Fruit fly (Drosophila melanogaster) whole organism, embryonic: ENCODE results near the gene COX7AL.

Source experiments
- B-H2 ChIP-seq: fragments of 200-800 bp; sonication (Bioruptor generic); optimal IDR thresholded peaks from 2 replicates; lab custom pipeline; 2018; ENCODE audit warnings: missing biosample characterization, mild to moderate bottlenecking, missing genetic modification characterization
- CG10274 ChIP-seq: fragments of 200-800 bp; sonication (Bioruptor generic); optimal IDR thresholded peaks from 3 replicates; lab custom pipeline; 2017; ENCODE audit warnings: missing biosample characterization, mild to moderate bottlenecking, missing genetic modification characterization
- CG11247 ChIP-seq: fragments of 200-800 bp; sonication (Bioruptor generic); IDR thresholded peaks from 2 replicates; pipeline ENCODE4 v1.3.6; 2022; ENCODE audit warnings: missing biosample characterization, missing genetic modification characterization
- CG12155 ChIP-seq: fragments of 200-800 bp; sonication (Bioruptor generic); optimal IDR thresholded peaks from 3 replicates; lab custom pipeline; 2016; ENCODE audit warnings: missing biosample characterization, missing genetic modification characterization
- CG14965 ChIP-seq: fragments of 200-800 bp; sonication (Bioruptor generic); optimal IDR thresholded peaks from 2 replicates; lab custom pipeline; 2016; ENCODE audit warnings: missing biosample characterization, missing genetic modification characterization, borderline replicate concordance
- CG15601 ChIP-seq: fragments of 200-800 bp; sonication (Bioruptor generic); optimal IDR thresholded peaks from 3 replicates; lab custom pipeline; 2019; ENCODE audit warnings: missing biosample characterization, mild to moderate bottlenecking, missing genetic modification characterization, moderate library complexity
- CG1603 ChIP-seq: fragments of 200-800 bp; sonication (Bioruptor generic); optimal IDR thresholded peaks from 2 replicates; lab custom pipeline; 2019; ENCODE audit warnings: missing biosample characterization, mild to moderate bottlenecking, missing genetic modification characterization, moderate library complexity
- CG1647 ChIP-seq: fragments of 200-800 bp; sonication (Bioruptor generic); optimal IDR thresholded peaks from 3 replicates; lab custom pipeline; 2016; ENCODE audit warnings: missing biosample characterization, missing genetic modification characterization
- CG34224 ChIP-seq: fragments of 200-800 bp; sonication (Bioruptor generic); IDR thresholded peaks from 3 replicates; pipeline ENCODE4 v1.3.6; 2022; ENCODE audit warnings: missing biosample characterization, missing genetic modification characterization; ENCODE audit not compliant: partially characterized antibody
- CG3995 ChIP-seq: fragments of 200-800 bp; sonication (Bioruptor generic); optimal IDR thresholded peaks from 3 replicates; lab custom pipeline; 2016; ENCODE audit warnings: missing biosample characterization, missing genetic modification characterization
- CG4854 ChIP-seq: fragments of 200-800 bp; sonication (Bioruptor generic); optimal IDR thresholded peaks from 2 replicates; lab custom pipeline; 2016; ENCODE audit warnings: missing biosample characterization, missing genetic modification characterization, inconsistent platforms
- CG6689 ChIP-seq: fragments of 200-800 bp; sonication (Bioruptor generic); IDR thresholded peaks from 2 replicates; pipeline ENCODE4 v1.3.6; 2022; ENCODE audit warnings: missing biosample characterization, missing genetic modification characterization
- CG7839 ChIP-seq: fragments of 200-800 bp; sonication (Bioruptor generic); optimal IDR thresholded peaks from 3 replicates; lab custom pipeline; 2018; ENCODE audit warnings: missing biosample characterization, mild to moderate bottlenecking, missing genetic modification characterization, moderate library complexity
- CG8089 ChIP-seq: fragments of 200-800 bp; sonication (Bioruptor generic); optimal IDR thresholded peaks from 3 replicates; lab custom pipeline; 2016; ENCODE audit warnings: missing biosample characterization, missing genetic modification characterization
- CG9797 ChIP-seq: fragments of 200-800 bp; sonication (Bioruptor generic); optimal IDR thresholded peaks from 3 replicates; lab custom pipeline; 2018; ENCODE audit warnings: missing biosample characterization, mild to moderate bottlenecking, missing genetic modification characterization
- CkIIα-i1 ChIP-seq: fragments of 200-800 bp; sonication (Bioruptor generic); IDR thresholded peaks from 2 replicates; pipeline ENCODE4 v1.3.6; 2022; ENCODE audit warnings: missing biosample characterization, missing genetic modification characterization
- Dll ChIP-seq: fragments of 200-800 bp; sonication (Bioruptor generic); IDR thresholded peaks from 4 replicates; pipeline ENCODE4 v1.3.6; 2022; ENCODE audit warnings: missing biosample characterization, missing genetic modification characterization; ENCODE audit not compliant: partially characterized antibody
- Dp ChIP-seq: fragments of 200-800 bp; sonication (Bioruptor generic); optimal IDR thresholded peaks from 2 replicates; lab custom pipeline; 2018; ENCODE audit warnings: missing biosample characterization, mild to moderate bottlenecking, missing genetic modification characterization, moderate library complexity
- E2f2 ChIP-seq: fragments of 200-800 bp; sonication (Bioruptor generic); IDR thresholded peaks from 2 replicates; pipeline ENCODE4 v1.3.6; 2022; ENCODE audit warnings: missing biosample characterization, missing genetic modification characterization
- HLH54F ChIP-seq: fragments of 200-800 bp; sonication (Bioruptor generic); optimal IDR thresholded peaks from 3 replicates; lab custom pipeline; 2016; ENCODE audit warnings: missing biosample characterization, missing genetic modification characterization
- HmgD ChIP-seq: fragments of 200-800 bp; sonication (Bioruptor generic); optimal IDR thresholded peaks from 3 replicates; lab custom pipeline; 2016; ENCODE audit warnings: missing biosample characterization, missing genetic modification characterization
- Jarid2 ChIP-seq: fragments of 200-800 bp; sonication (Bioruptor generic); optimal IDR thresholded peaks from 3 replicates; lab custom pipeline; 2017; ENCODE audit warnings: mild to moderate bottlenecking, missing biosample characterization, missing genetic modification reagents, missing genetic modification characterization
- Max ChIP-seq: fragments of 200-800 bp; sonication (Bioruptor generic); optimal IDR thresholded peaks from 2 replicates; lab custom pipeline; 2016; ENCODE audit warnings: missing biosample characterization, mild to moderate bottlenecking, missing genetic modification characterization
- Myb ChIP-seq: fragments of 200-800 bp; sonication (Bioruptor generic); optimal IDR thresholded peaks from 2 replicates; lab custom pipeline; 2016; ENCODE audit warnings: missing biosample characterization, missing genetic modification characterization
- PHDP ChIP-seq: fragments of 200-800 bp; sonication (Bioruptor generic); optimal IDR thresholded peaks from 3 replicates; lab custom pipeline; 2018; ENCODE audit warnings: missing biosample characterization, mild to moderate bottlenecking, missing genetic modification characterization, moderate library complexity
- Rfx ChIP-seq: fragments of 200-800 bp; sonication (Bioruptor generic); IDR thresholded peaks from 2 replicates; pipeline ENCODE4 v1.3.6; 2022; ENCODE audit warnings: missing biosample characterization, missing genetic modification characterization
- Rx ChIP-seq: fragments of 200-800 bp; sonication (Bioruptor generic); IDR thresholded peaks from 2 replicates; pipeline ENCODE4 v1.3.6; 2022; ENCODE audit warnings: missing biosample characterization, missing genetic modification characterization
- Tbp ChIP-seq: fragments of >200 bp; optimal IDR thresholded peaks from 2 replicates; lab custom pipeline; 2018; ENCODE audit warnings: missing biosample characterization, missing genetic modification characterization
- ab ChIP-seq: fragments of 200-800 bp; sonication (Bioruptor generic); optimal IDR thresholded peaks from 2 replicates; lab custom pipeline; 2016; ENCODE audit warnings: missing biosample characterization, missing genetic modification characterization
- az2 ChIP-seq: fragments of 200-800 bp; sonication (Bioruptor generic); optimal IDR thresholded peaks from 3 replicates; lab custom pipeline; 2016; ENCODE audit warnings: missing biosample characterization, missing genetic modification characterization
- caup ChIP-seq: fragments of 200-800 bp; sonication (Bioruptor generic); optimal IDR thresholded peaks from 3 replicates; lab custom pipeline; 2017; ENCODE audit warnings: missing biosample characterization, mild to moderate bottlenecking, missing genetic modification characterization, moderate library complexity; ENCODE audit not compliant: severe bottlenecking
- chinmo ChIP-seq: fragments of 200-800 bp; sonication (Bioruptor generic); IDR thresholded peaks from 4 replicates; pipeline ENCODE4 v1.3.6; 2022; ENCODE audit warnings: missing biosample characterization, missing genetic modification characterization; ENCODE audit not compliant: partially characterized antibody
- chn ChIP-seq: fragments of 200-800 bp; sonication (Bioruptor generic); optimal IDR thresholded peaks from 2 replicates; lab custom pipeline; 2016; ENCODE audit warnings: missing biosample characterization, missing genetic modification characterization
- crp ChIP-seq, 2 experiments: fragments of 200-800 bp; sonication (Bioruptor generic); optimal IDR thresholded peaks; 2 replicates in 1 of 2; 3 replicates in 1 of 2; lab custom pipeline; 2017; ENCODE audit warnings: missing biosample characterization in 2 of 2, missing genetic modification characterization in 2 of 2, mild to moderate bottlenecking in 1 of 2, moderate library complexity in 1 of 2
- hkb ChIP-seq, 2 experiments: fragments of 200-800 bp in 1 of 2; fragments of >200 bp in 1 of 2; sonication (Bioruptor generic) in 1 of 2; IDR thresholded peaks in 1 of 2; optimal IDR thresholded peaks in 1 of 2; 2 replicates each; pipeline versions ENCODE4 v1.3.6 to Lab custom; 2017 to 2022; ENCODE audit warnings: missing biosample characterization in 1 of 2, missing genetic modification characterization in 1 of 2
- hth ChIP-seq: fragments of >200 bp; optimal IDR thresholded peaks from 2 replicates; lab custom pipeline; 2017; ENCODE audit warnings: inconsistent platforms
- lov ChIP-seq, 2 experiments: fragments of 200-800 bp in 1 of 2; fragments of >200 bp in 1 of 2; sonication (Bioruptor generic) in 1 of 2; IDR thresholded peaks in 1 of 2; optimal IDR thresholded peaks in 1 of 2; 2 replicates in 1 of 2; 3 replicates in 1 of 2; pipeline versions ENCODE4 v1.3.6 to Lab custom; 2017 to 2022; ENCODE audit warnings: missing biosample characterization in 1 of 2, missing genetic modification characterization in 1 of 2
- maf-S ChIP-seq: fragments of 200-800 bp; sonication (Bioruptor generic); optimal IDR thresholded peaks from 2 replicates; lab custom pipeline; 2016; ENCODE audit warnings: missing biosample characterization, missing genetic modification characterization
- nerfin-2 ChIP-seq: fragments of 200-800 bp; sonication (Bioruptor generic); IDR thresholded peaks from 2 replicates; pipeline ENCODE4 v1.3.6; 2022; ENCODE audit warnings: missing biosample characterization, missing genetic modification characterization; ENCODE audit not compliant: partially characterized antibody
- pita ChIP-seq: fragments of 200-800 bp; sonication (Bioruptor generic); optimal IDR thresholded peaks from 2 replicates; lab custom pipeline; 2017; ENCODE audit warnings: missing biosample characterization, mild to moderate bottlenecking, missing genetic modification characterization
- pum ChIP-seq: fragments of 200-800 bp; sonication (Bioruptor generic); optimal IDR thresholded peaks from 2 replicates; lab custom pipeline; 2016; ENCODE audit warnings: missing biosample characterization, missing genetic modification characterization
- row ChIP-seq: fragments of 200-800 bp; sonication (Bioruptor generic); IDR thresholded peaks from 3 replicates; pipeline ENCODE4 v1.3.6; 2022; ENCODE audit warnings: missing biosample characterization, missing genetic modification characterization
- run ChIP-seq: fragments of 200-800 bp; sonication (Bioruptor generic); optimal IDR thresholded peaks from 3 replicates; lab custom pipeline; 2018; ENCODE audit warnings: missing biosample characterization, mild to moderate bottlenecking, missing genetic modification characterization
- slou ChIP-seq: fragments of 200-800 bp; sonication (Bioruptor generic); optimal IDR thresholded peaks from 3 replicates; lab custom pipeline; 2016; ENCODE audit warnings: missing biosample characterization, missing genetic modification characterization
- sna ChIP-seq: fragments of 200-800 bp; sonication (Bioruptor generic); IDR thresholded peaks from 2 replicates; pipeline ENCODE4 v1.3.6; 2022; ENCODE audit warnings: missing biosample characterization, missing genetic modification characterization; ENCODE audit not compliant: partially characterized antibody
- so ChIP-seq: fragments of 200-800 bp; sonication (Bioruptor generic); IDR thresholded peaks from 3 replicates; pipeline ENCODE4 v1.3.6; 2022; ENCODE audit warnings: missing biosample characterization, missing genetic modification characterization
- stc ChIP-seq: fragments of 200-800 bp; sonication (Bioruptor generic); IDR thresholded peaks from 2 replicates; pipeline ENCODE4 v1.3.6; 2022; ENCODE audit warnings: missing biosample characterization, missing genetic modification characterization
- stwl ChIP-seq: fragments of 200-800 bp; sonication (Bioruptor generic); optimal IDR thresholded peaks from 3 replicates; lab custom pipeline; 2018; ENCODE audit warnings: missing biosample characterization, mild to moderate bottlenecking, missing genetic modification characterization, moderate library complexity
- unc-4 ChIP-seq: fragments of 200-800 bp; sonication (Bioruptor generic); IDR thresholded peaks from 2 replicates; pipeline ENCODE4 v1.3.6; 2022; ENCODE audit warnings: missing biosample characterization, missing genetic modification characterization; ENCODE audit not compliant: partially characterized antibody

The COX7AL gene

DNA sequence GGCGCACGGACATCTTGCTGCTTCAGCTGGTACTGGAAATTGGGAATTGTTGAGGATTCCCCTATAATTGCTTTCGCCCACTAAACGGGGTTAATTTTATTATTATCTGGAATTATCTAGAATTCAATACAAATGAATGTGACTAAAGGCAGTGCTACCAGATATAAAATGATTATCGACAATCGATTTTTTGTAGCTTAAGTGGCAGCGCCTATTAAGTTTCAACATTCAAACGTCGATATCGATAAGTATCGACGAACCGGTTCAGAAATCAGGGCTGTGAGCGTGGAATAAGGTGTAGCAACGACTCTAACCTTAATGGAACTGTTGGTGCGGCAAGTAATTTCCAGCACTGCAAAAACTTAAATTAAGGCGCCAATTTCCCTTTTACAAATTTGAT lies 38.4 kb upstream of the COX7AL start, which contains the start of gene Sgt1 (continued):
- peak; percentile 10 for TF ChIP-seq ab
- peak; percentile 78 for TF ChIP-seq unc-4 (GFP tag; lab: Robert Waterston, UW)
- TF ChIP-seq Dll = peak; percentile 85
- TF ChIP-seq az2 (GFP tag; lab: Kevin White, UChicago) = no peak
- no peak for TF ChIP-seq hkb (optimal IDR thresholded peaks at IDR 0.05; lab: Kevin White, UChicago)
- TF ChIP-seq hkb (GFP tag; IDR thresholded peaks at IDR 0.05; lab: Robert Waterston, UW) = no peak
- TF ChIP-seq pita (GFP tag; lab: Kevin White, UChicago) = peak; percentile 85
- TF ChIP-seq stc (GFP tag; lab: Robert Waterston, UW) = no peak
- TF ChIP-seq stwl (tag; lab: Kevin White, UChicago) = peak; percentile 96
- TF ChIP-seq PHDP (tag; lab: Kevin White, UChicago) = peak; percentile 6
- peak; percentile 52 for TF ChIP-seq maf-S (GFP tag; lab: Kevin White, UChicago)
- TF ChIP-seq HmgD (GFP tag; lab: Kevin White, UChicago) = peak; percentile 81
- no peak for TF ChIP-seq CG1647
- TF ChIP-seq CG14965 (GFP tag; lab: Kevin White, UChicago) = no peak
- TF ChIP-seq caup (GFP tag; lab: Kevin White, UChicago) = peak; percentile 16
- peak; percentile 12 for TF ChIP-seq pum (GFP tag; lab: Kevin White, UChicago)
- peak; percentile 74 for TF ChIP-seq Rfx (GFP tag; lab: Robert Waterston, UW)
- TF ChIP-seq CG9797 (GFP tag; lab: Kevin White, UChicago) = peak; percentile 57
- TF ChIP-seq CG15601 = peak; percentile 59
- TF ChIP-seq Max (GFP tag; lab: Kevin White, UChicago) = peak; percentile 34
- no peak for TF ChIP-seq Rx (GFP tag; lab: Robert Waterston, UW)
- TF ChIP-seq CG11247 (GFP tag; lab: Robert Waterston, UW) = peak; percentile 35; the same call in 1 of the 2 replicates
- TF ChIP-seq lov (optimal IDR thresholded peaks at IDR 0.05; lab: Kevin White, UChicago) = no peak
- TF ChIP-seq lov (GFP tag; IDR thresholded peaks at IDR 0.05; lab: Robert Waterston, UW) = no peak
- TF ChIP-seq CG7839 = peak; percentile 33
- TF ChIP-seq E2f2 (GFP tag; lab: Robert Waterston, UW) = peak; percentile 100
- TF ChIP-seq CG6689 (GFP tag; lab: Robert Waterston, UW) = no peak
- TF ChIP-seq CG8089 (GFP tag; lab: Kevin White, UChicago) = no peak
- no peak for TF ChIP-seq Jarid2 (GFP tag; lab: Kevin White, UChicago)
- no peak for TF ChIP-seq chinmo (GFP tag; lab: Robert Waterston, UW)
- TF ChIP-seq CG10274 = no peak
- peak; percentile 84 for TF ChIP-seq CG1603 (tag; lab: Kevin White, UChicago)
- peak; percentile 89 for TF ChIP-seq CG34224
- peak; percentile 41; the same call in 2 of the 3 replicates for TF ChIP-seq row (GFP tag; lab: Robert Waterston, UW)
- TF ChIP-seq CG4854 (GFP tag; lab: Kevin White, UChicago) = peak; percentile 6
- peak; percentile 43 for TF ChIP-seq CG3995 (GFP tag; lab: Kevin White, UChicago)
- TF ChIP-seq CG12155 (GFP tag; lab: Kevin White, UChicago) = peak; percentile 44
- no peak for TF ChIP-seq Tbp (GFP tag; lab: Kevin White, UChicago)
- TF ChIP-seq nerfin-2 (GFP tag; lab: Robert Waterston, UW) = peak; percentile 89
- TF ChIP-seq Myb (GFP tag; lab: Kevin White, UChicago) = peak; percentile 78
- peak; percentile 100 for TF ChIP-seq Dp (GFP tag; lab: Kevin White, UChicago)
- no peak for TF ChIP-seq slou (GFP tag; lab: Kevin White, UChicago)
- TF ChIP-seq chn = peak; percentile 43
- TF ChIP-seq sna (GFP tag; lab: Robert Waterston, UW) = peak; percentile 81
- no peak for TF ChIP-seq CkIIα-i1 (GFP tag; lab: Robert Waterston, UW)
- no peak for TF ChIP-seq run
- TF ChIP-seq so (GFP tag; lab: Robert Waterston, UW) = 0 out of 3 replicates have a peak, but pooled peaks have one; percentile 24
- peak; percentile 62 for TF ChIP-seq HLH54F (GFP tag; lab: Kevin White, UChicago)
- peak in 1 of 2 experiments; percentile 30 for TF ChIP-seq crp (GFP tag; optimal IDR thresholded peaks at IDR 0.05; lab: Kevin White, UChicago)
- no peak for TF ChIP-seq hth (lab: Kevin White, UChicago)
- TF ChIP-seq B-H2 (GFP tag; lab: Kevin White, UChicago) = peak; percentile 88
